Worm (Caenorhabditis elegans) whole organism, L4 larva: Measurements from ENCODE around the gene sgt-1.
"Not testable (repeated sequence)": the region's sequence is repeated elsewhere in the genome, so short reads cannot be mapped to it uniquely, and the experiment has no call there.

Experiments
- F10B5.3 ChIP-seq: sonication (generic microtip); optimal IDR thresholded peaks from 2 replicates; lab custom pipeline; 2016; ENCODE audit warnings: mild to moderate bottlenecking, missing genetic modification characterization, missing compliant biosample characterization
- Y48G9A.11 ChIP-seq: fragments of 200-800 bp; sonication (Bioruptor generic); IDR thresholded peaks from 2 replicates; pipeline ENCODE4 v1.3.6; 2022; ENCODE audit warnings: missing genetic modification reagents, missing genetic modification characterization, missing compliant biosample characterization
- Y5F2A.4 ChIP-seq: fragments of 200-800 bp; sonication (Bioruptor generic); optimal IDR thresholded peaks from 2 replicates; lab custom pipeline; 2018; ENCODE audit warnings: mild to moderate bottlenecking, missing genetic modification characterization, missing compliant biosample characterization
- aha-1 ChIP-seq: fragments of 150-350 bp; peaks from one replicate; lab custom pipeline; 2014; ENCODE audit warnings: missing biosample characterization, missing genetic modification characterization
- ceh-28 ChIP-seq: fragments of 150-350 bp; optimal IDR thresholded peaks from 2 replicates; lab custom pipeline; 2014; ENCODE audit warnings: missing biosample characterization, missing genetic modification reagents, missing genetic modification characterization
- cey-2 ChIP-seq: sonication (generic microtip); optimal IDR thresholded peaks from 3 replicates; lab custom pipeline; 2017; ENCODE audit warnings: missing genetic modification characterization, mild to moderate bottlenecking, missing compliant biosample characterization, antibody characterized with exemption, borderline replicate concordance; ENCODE audit not compliant: insufficient read depth
- dmd-6 ChIP-seq: fragments of 200-800 bp; sonication (Bioruptor generic); IDR thresholded peaks from 2 replicates; pipeline ENCODE4 v1.3.6; 2022; ENCODE audit warnings: missing genetic modification reagents, missing genetic modification characterization, missing compliant biosample characterization
- dmd-9 ChIP-seq: fragments of 200-800 bp; sonication (Bioruptor generic); IDR thresholded peaks from 2 replicates; pipeline ENCODE4 v1.3.6; 2022; ENCODE audit warnings: missing genetic modification reagents, missing genetic modification characterization, missing compliant biosample characterization
- duxl-1 ChIP-seq: sonication (generic microtip); optimal IDR thresholded peaks from 2 replicates; lab custom pipeline; 2016; ENCODE audit warnings: mild to moderate bottlenecking, missing genetic modification characterization, moderate library complexity, missing compliant biosample characterization; ENCODE audit not compliant: poor library complexity
- dve-1 ChIP-seq: sonication (generic microtip); optimal IDR thresholded peaks from 2 replicates; lab custom pipeline; 2017; ENCODE audit warnings: antibody characterized with exemption, mild to moderate bottlenecking, missing genetic modification characterization, missing compliant biosample characterization; ENCODE audit not compliant: insufficient read depth
- fos-1 ChIP-seq: fragments of 150-350 bp; optimal IDR thresholded peaks from 2 replicates; lab custom pipeline; 2014; ENCODE audit warnings: missing biosample characterization, missing genetic modification characterization
- hlh-11 ChIP-seq: fragments of 200-800 bp; sonication (Bioruptor generic); optimal IDR thresholded peaks from 2 replicates; lab custom pipeline; 2018; ENCODE audit warnings: mild to moderate bottlenecking, missing genetic modification characterization, missing compliant biosample characterization
- lin-1 ChIP-seq: fragments of 200-800 bp; sonication (Bioruptor generic); IDR thresholded peaks from 2 replicates; pipeline ENCODE4 v1.3.6; 2022; ENCODE audit warnings: missing genetic modification reagents, missing genetic modification characterization, missing compliant biosample characterization
- lin-29 ChIP-seq: fragments of 200-800 bp; sonication (Bioruptor generic); IDR thresholded peaks from 2 replicates; pipeline ENCODE4 v1.3.6; 2022; ENCODE audit warnings: missing genetic modification reagents, missing genetic modification characterization, missing compliant biosample characterization
- mes-2 ChIP-seq: sonication (generic microtip); optimal IDR thresholded peaks from 2 replicates; lab custom pipeline; 2016; ENCODE audit warnings: missing genotype, mild to moderate bottlenecking, missing genetic modification characterization, missing compliant biosample characterization; ENCODE audit not compliant: poor library complexity, severe bottlenecking
- mxl-3 ChIP-seq: fragments of 200-800 bp; sonication (Bioruptor generic); optimal IDR thresholded peaks from 2 replicates; lab custom pipeline; 2018; ENCODE audit warnings: mild to moderate bottlenecking, missing genetic modification characterization, missing compliant biosample characterization
- nhr-111 ChIP-seq: fragments of 200-800 bp; sonication (Bioruptor generic); optimal IDR thresholded peaks from 2 replicates; lab custom pipeline; 2018; ENCODE audit warnings: mild to moderate bottlenecking, missing genetic modification characterization, missing compliant biosample characterization
- nhr-28 ChIP-seq: fragments of 150-350 bp; optimal IDR thresholded peaks from 2 replicates; lab custom pipeline; 2014; ENCODE audit warnings: missing biosample characterization, missing genetic modification characterization
- nhr-41 ChIP-seq: fragments of 200-800 bp; sonication (Bioruptor generic); IDR thresholded peaks from 2 replicates; pipeline ENCODE4 v1.3.6; 2022; ENCODE audit warnings: missing genetic modification reagents, missing genetic modification characterization, missing compliant biosample characterization
- nhr-48 ChIP-seq: sonication (generic microtip); optimal IDR thresholded peaks from 2 replicates; lab custom pipeline; 2016; ENCODE audit warnings: mild to moderate bottlenecking, missing genetic modification characterization, missing compliant biosample characterization
- nhr-6 ChIP-seq: fragments of 150-350 bp; optimal IDR thresholded peaks from 2 replicates; lab custom pipeline; 2014; ENCODE audit warnings: missing biosample characterization, missing genetic modification characterization
- pqm-1 ChIP-seq: sonication (generic microtip); optimal IDR thresholded peaks from 2 replicates; lab custom pipeline; 2017; ENCODE audit warnings: missing biosample characterization, missing genetic modification characterization
- saeg-2 ChIP-seq: fragments of 200-800 bp; sonication (Bioruptor generic); IDR thresholded peaks from 2 replicates; pipeline ENCODE4 v1.3.6; 2022; ENCODE audit warnings: missing genetic modification reagents, missing genetic modification characterization, missing compliant biosample characterization
- skn-1 ChIP-seq: fragments of 150-350 bp; optimal IDR thresholded peaks from 2 replicates; lab custom pipeline; 2014; ENCODE audit warnings: missing biosample characterization, missing genetic modification characterization
- snpc-4 ChIP-seq: fragments of 150-350 bp; optimal IDR thresholded peaks from 2 replicates; lab custom pipeline; 2014; ENCODE audit warnings: missing biosample characterization, missing genetic modification characterization
- unc-62 ChIP-seq, 3 experiments: fragments of 150-350 bp in 1 of 3; sonication (generic microtip); optimal IDR thresholded peaks in 2 of 3; peaks in 1 of 3; 1 replicate in 1 of 3; 2 replicates in 2 of 3; lab custom pipeline; 2014 to 2017; ENCODE audit warnings: missing biosample characterization in 3 of 3, missing genetic modification characterization in 3 of 3, missing genetic modification reagents in 3 of 3, missing genotype in 1 of 3
- vab-7 ChIP-seq: fragments of 200-800 bp; sonication (Bioruptor generic); IDR thresholded peaks from 2 replicates; pipeline ENCODE4 v1.3.6; 2022; ENCODE audit warnings: missing genetic modification reagents, missing genetic modification characterization, missing compliant biosample characterization
- zip-11 ChIP-seq: fragments of 200-800 bp; sonication (Bioruptor generic); IDR thresholded peaks from 2 replicates; pipeline ENCODE4 v1.3.6; 2022; ENCODE audit warnings: missing genetic modification characterization, missing compliant biosample characterization
- ztf-11 ChIP-seq: fragments of 150-350 bp; optimal IDR thresholded peaks from 2 replicates; lab custom pipeline; 2014; ENCODE audit warnings: missing biosample characterization, missing genetic modification characterization

sgt-1 gene

ce11 chrII:4925198-4925764 is 21.7 kb upstream of the sgt-1 start, which contains the start of gene aagr-2 (continued):
- TF ChIP-seq duxl-1 (tag; lab: Kevin White, UChicago) (no peak), Y48G9A.11 (GFP tag; lab: Robert Waterston, UW) (no peak), saeg-2 (GFP tag; lab: Robert Waterston, UW) (peak; percentile 60; the same call in 1 of the 2 replicates), skn-1 (tag; lab: Kevin White, UChicago) (no peak), nhr-48 (tag; lab: Kevin White, UChicago) (peak; percentile 85), vab-7 (GFP tag; lab: Robert Waterston, UW) (no peak), ceh-28 (no peak), nhr-111 (GFP tag; lab: Kevin White, UChicago) (no peak), mxl-3 (GFP tag; lab: Kevin White, UChicago) (peak; percentile 75), fos-1 (tag; lab: Kevin White, UChicago) (no peak), lin-1 (GFP tag; lab: Robert Waterston, UW) (peak; percentile 54), mes-2 (tag; lab: Kevin White, UChicago) (peak; percentile 37)
- TF ChIP-seq, all 104 proteins: peak for 25

DNA sequence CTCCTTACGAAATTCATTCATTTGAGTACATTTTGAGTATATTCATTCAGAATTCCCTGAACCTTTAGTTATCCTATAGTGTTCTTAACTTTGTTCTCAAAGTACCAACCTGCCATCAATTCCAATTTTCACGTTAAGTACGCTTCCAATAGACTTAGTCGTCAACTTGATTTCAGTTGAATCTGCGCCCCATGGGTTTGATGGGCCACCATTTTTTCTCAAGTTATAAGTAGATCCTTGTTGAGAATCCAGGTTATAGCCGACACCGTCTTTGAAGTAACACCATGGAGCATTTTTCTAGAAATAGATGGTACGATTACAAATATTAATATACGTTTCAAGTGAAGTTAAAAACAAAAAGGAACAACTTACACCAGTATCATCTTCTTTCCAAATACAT is 21.1 kb upstream of the sgt-1 start:
- TF ChIP-seq dmd-6 (GFP tag; lab: Robert Waterston, UW), result no peak
- TF ChIP-seq ztf-11 (tag; lab: Kevin White, UChicago), result no peak
- no peak for TF ChIP-seq F10B5.3 (tag; lab: Kevin White, UChicago)
- peak in 1 of 2 experiments; percentile 96 for TF ChIP-seq unc-62 (GFP tag; optimal IDR thresholded peaks at IDR 0.05 in 1 of 2; lab: Kevin White, UChicago)
- no peak for TF ChIP-seq unc-62 (tag; optimal IDR thresholded peaks at IDR 0.05; lab: Kevin White, UChicago)
- peak; percentile 12 for TF ChIP-seq aha-1 (tag; lab: Kevin White, UChicago)
- TF ChIP-seq Y5F2A.4, result no peak
- TF ChIP-seq zip-11 (GFP tag; lab: Robert Waterston, UW), result no peak

- TF ChIP-seq lin-29 (GFP tag; lab: Robert Waterston, UW) (no peak), vab-7 (GFP tag; lab: Robert Waterston, UW) (no peak), hlh-11 (tag; lab: Kevin White, UChicago) (peak; percentile 6), snpc-4 (tag; lab: Kevin White, UChicago) (no peak), dve-1 (tag; lab: Kevin White, UChicago) (peak; percentile 42), pqm-1 (tag; lab: Kevin White, UChicago) (peak; percentile 63), nhr-28 (peak; percentile 17), nhr-41 (GFP tag; lab: Robert Waterston, UW) (no peak)
These were observed 17.0 kb upstream of the sgt-1 start for ce11 chrII:4920608-4921007.

- peak in 1 of 2 experiments; percentile 62 for TF ChIP-seq unc-62 (GFP tag; optimal IDR thresholded peaks at IDR 0.05 in 1 of 2; lab: Kevin White, UChicago)
- no peak for TF ChIP-seq unc-62 (tag; optimal IDR thresholded peaks at IDR 0.05; lab: Kevin White, UChicago)
- no peak for TF ChIP-seq F10B5.3 (tag; lab: Kevin White, UChicago)
- TF ChIP-seq nhr-6 (tag; lab: Kevin White, UChicago), result no peak
- TF ChIP-seq pqm-1 (tag; lab: Kevin White, UChicago), result no peak
These were observed 15.0 kb upstream of the sgt-1 start for ce11 chrII:4918501-4919021.

- TF ChIP-seq dve-1 (tag; lab: Kevin White, UChicago); dmd-9 (GFP tag; lab: Robert Waterston, UW); cey-2 (tag; lab: Kevin White, UChicago): not testable (repeated sequence)
These were observed 12.9 kb upstream of the sgt-1 start, which contains the start of gene msp-31 for ce11 chrII:4916462-4916861. Gene msp-31, minus strand, starts transcription at chrII:4916562.
